Fruit fly (Drosophila melanogaster): ENCODE measurements around the gene CG42740.

Gene CG42740

DNA sequence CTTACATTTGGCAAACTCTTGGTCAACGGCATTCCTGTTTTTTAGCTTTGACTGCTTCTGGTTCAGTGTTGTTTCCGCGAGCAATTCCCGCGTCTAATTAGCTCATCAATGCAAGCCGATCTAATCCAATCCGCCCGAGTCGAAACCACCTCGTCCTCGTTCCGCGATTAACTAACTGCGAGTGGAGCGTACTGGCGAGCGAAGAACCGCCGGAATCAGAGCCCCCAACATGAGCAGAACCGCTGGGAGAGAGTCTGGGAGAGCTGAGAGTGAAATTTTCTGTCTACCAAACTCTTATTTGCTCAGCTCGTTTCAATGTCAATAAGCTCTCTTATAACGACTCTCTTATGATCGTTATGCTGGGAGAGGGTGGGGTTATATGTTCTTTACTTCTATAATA, 27.5 kb upstream of the CG42740 start (continued):
- TF ChIP-seq topi (GFP tag; optimal IDR thresholded peaks at IDR 0.05) (peak; percentile 65), acj6 (GFP tag; optimal IDR thresholded peaks at IDR 0.05) (peak; percentile 45), Sox15 (GFP tag; optimal IDR thresholded peaks at IDR 0.05) (no peak), CG9139 (GFP tag; optimal IDR thresholded peaks at IDR 0.05) (peak; percentile 62), CG6163 (GFP tag; IDR thresholded peaks at IDR 0.05) (peak; percentile 68), CG8119 (GFP tag; IDR thresholded peaks at IDR 0.05) (peak; percentile 43; the same call in 2 of the 3 replicates), CG6808 (GFP tag; optimal IDR thresholded peaks at IDR 0.05) (peak; percentile 30), CG32006 (GFP tag; optimal IDR thresholded peaks at IDR 0.05) (no peak), Sox14 (GFP tag; optimal IDR thresholded peaks at IDR 0.05) (no peak), Ets96B (tag; optimal IDR thresholded peaks at IDR 0.05) (no peak), dsx (GFP tag; optimal IDR thresholded peaks at IDR 0.05; ENCODE audit: poor library complexity, severe bottlenecking) (peak; percentile 17), salr (GFP tag; optimal IDR thresholded peaks at IDR 0.05) (peak in 1 of 2 experiments; percentile 38), net (GFP tag; optimal IDR thresholded peaks at IDR 0.05) (peak; percentile 52), CG3032 (tag; optimal IDR thresholded peaks at IDR 0.05) (no peak), Blimp-1 (GFP tag; optimal IDR thresholded peaks at IDR 0.05) (peak; percentile 21), CG10631 (GFP tag; optimal IDR thresholded peaks at IDR 0.05) (peak; percentile 47), CG8319 (GFP tag; optimal IDR thresholded peaks at IDR 0.05) (no peak), achi (GFP tag; optimal IDR thresholded peaks at IDR 0.05) (peak; percentile 73), eg (GFP tag; IDR thresholded peaks at IDR 0.05) (peak; percentile 28; the same call in 1 of the 3 replicates), pdm3 (GFP tag; optimal IDR thresholded peaks at IDR 0.05) (peak; percentile 56), fd85E (GFP tag; optimal IDR thresholded peaks at IDR 0.05) (peak; percentile 87), esn (GFP tag; optimal IDR thresholded peaks at IDR 0.05) (peak; percentile 74), CG1621 (tag; optimal IDR thresholded peaks at IDR 0.05) (peak; percentile 86), CG4318 (GFP tag; optimal IDR thresholded peaks at IDR 0.05) (no peak), CG11762 (GFP tag; optimal IDR thresholded peaks at IDR 0.05; ENCODE audit: insufficient read depth) (peak; percentile 24)

DNA sequence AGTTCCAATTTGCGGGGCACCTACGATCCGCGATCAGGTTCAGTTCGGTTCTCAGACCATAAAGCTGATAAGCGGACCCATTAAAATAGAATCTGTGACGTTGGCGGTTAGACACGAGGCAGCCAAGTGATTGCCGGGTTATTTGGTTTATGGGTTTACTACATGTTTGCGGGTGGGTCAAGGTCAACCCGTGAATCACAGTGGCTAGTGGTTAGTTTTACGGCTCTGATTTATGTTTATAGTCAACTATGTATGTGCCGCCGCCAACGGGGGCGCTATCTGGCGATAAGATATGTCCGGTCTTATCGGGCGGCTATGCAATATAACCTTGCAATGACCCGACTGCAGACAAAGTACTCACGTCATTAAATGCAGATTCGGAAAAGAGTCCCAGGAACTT, 26.7 kb upstream of the CG42740 start:
- TF ChIP-seq CG11762 (GFP tag; optimal IDR thresholded peaks at IDR 0.05; ENCODE audit: insufficient read depth) (no peak), svp (GFP tag) (peak; percentile 83), OdsH (GFP tag; optimal IDR thresholded peaks at IDR 0.05) (no peak), pdm3 (GFP tag; optimal IDR thresholded peaks at IDR 0.05) (no peak)

DNA sequence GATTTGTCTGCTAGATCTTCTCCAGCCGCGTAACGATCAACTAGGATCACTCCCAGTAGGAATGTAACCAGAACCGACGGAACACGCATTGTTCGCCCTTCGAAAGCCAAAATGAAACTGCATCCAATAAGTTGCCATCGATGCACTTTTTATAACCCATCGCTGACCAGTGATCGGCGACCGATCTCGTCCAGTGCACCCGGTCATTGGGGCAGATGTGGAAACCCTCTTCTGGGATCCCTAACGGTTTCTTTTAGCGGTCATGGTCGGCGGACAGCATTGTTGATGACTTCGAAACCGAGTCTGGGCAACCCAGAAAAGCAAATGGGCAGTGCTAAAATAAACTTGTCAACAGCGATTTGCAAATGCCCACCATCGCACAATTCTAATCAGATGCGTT, 22.2 kb upstream of the CG42740 start, which contains the start of gene Osi23:
Gene Osi23, minus strand, starts transcription at position 101 of the 400 bp plus-strand sequence.
- no peak for TF ChIP-seq CG11762 (GFP tag; optimal IDR thresholded peaks at IDR 0.05; ENCODE audit: insufficient read depth)
- TF ChIP-seq svp (GFP tag), result no peak
- TF ChIP-seq CG8319 (GFP tag; optimal IDR thresholded peaks at IDR 0.05), result no peak
- no peak for TF ChIP-seq eg (GFP tag; IDR thresholded peaks at IDR 0.05)
- no peak for TF ChIP-seq cyc (GFP tag; optimal IDR thresholded peaks at IDR 0.05)
- no peak for TF ChIP-seq CG4318 (GFP tag; optimal IDR thresholded peaks at IDR 0.05)
- TF ChIP-seq Eip93F (GFP tag; optimal IDR thresholded peaks at IDR 0.05), result no peak
- no peak for TF ChIP-seq CG11902 (GFP tag; optimal IDR thresholded peaks at IDR 0.05)
- TF ChIP-seq topi (GFP tag; optimal IDR thresholded peaks at IDR 0.05), result no peak
- TF ChIP-seq CG10631 (GFP tag; optimal IDR thresholded peaks at IDR 0.05), result no peak
- no peak for TF ChIP-seq CG9139 (GFP tag; optimal IDR thresholded peaks at IDR 0.05)
- TF ChIP-seq Met (GFP tag; optimal IDR thresholded peaks at IDR 0.05), result no peak
- TF ChIP-seq Gug (GFP tag; IDR thresholded peaks at IDR 0.05), result no peak
- no peak for TF ChIP-seq Ets96B (tag; optimal IDR thresholded peaks at IDR 0.05)
- TF ChIP-seq esn (GFP tag; optimal IDR thresholded peaks at IDR 0.05), result no peak
- no peak for TF ChIP-seq achi (GFP tag; optimal IDR thresholded peaks at IDR 0.05)
- TF ChIP-seq CG6808 (GFP tag; optimal IDR thresholded peaks at IDR 0.05), result no peak
- no peak for TF ChIP-seq CG32006 (GFP tag; optimal IDR thresholded peaks at IDR 0.05)
- TF ChIP-seq CG11294 (GFP tag; IDR thresholded peaks at IDR 0.05), result no peak
- no peak for TF ChIP-seq CG6792 (GFP tag; optimal IDR thresholded peaks at IDR 0.05)

DNA sequence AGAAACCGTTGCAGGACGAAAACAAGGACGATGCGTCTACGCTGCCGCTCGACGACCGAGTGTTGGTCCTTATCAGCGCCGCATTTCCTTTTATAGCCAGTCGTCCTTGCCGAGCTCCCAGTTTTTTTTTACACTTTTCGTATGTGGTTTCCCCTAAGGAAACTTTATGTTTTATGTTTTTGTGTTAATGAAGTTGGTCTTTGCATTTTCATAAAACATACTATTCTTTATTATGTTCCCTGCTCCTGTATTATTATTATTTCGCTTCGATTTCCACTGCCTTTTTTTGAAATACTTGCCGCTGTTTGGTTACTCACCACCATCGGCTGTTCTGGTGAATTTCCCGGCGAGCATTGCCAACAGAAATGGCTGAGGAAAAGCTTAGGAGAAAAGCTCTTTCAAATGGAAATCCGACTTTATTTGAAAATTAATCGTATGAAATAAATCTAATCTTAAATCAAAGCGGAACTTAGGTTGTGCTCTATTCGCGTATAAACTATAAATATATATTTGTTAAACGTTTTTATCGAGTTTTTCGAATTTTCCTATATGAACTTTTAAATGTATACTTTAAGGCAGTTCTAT, 20.9 kb upstream of the CG42740 start, which contains the start of gene CG15537:
Gene CG15537, minus strand, starts transcription at position 51 of the 585 bp plus-strand sequence.
- peak; percentile 17 for TF ChIP-seq svp (GFP tag)
- TF ChIP-seq lz (GFP tag; optimal IDR thresholded peaks at IDR 0.05), result no peak

All from whole organism, prepupa.